Worm (Caenorhabditis elegans) whole organism, L3 larva: ENCODE measurements around the gene R11G1.1.

Experiments used
- ama-1 ChIP-seq: fragments of 150-350 bp; optimal IDR thresholded peaks from 2 replicates; lab custom pipeline; 2018
- ceh-16 ChIP-seq: sonication (generic microtip); optimal IDR thresholded peaks from 2 replicates; lab custom pipeline; 2017; ENCODE audit warnings: missing biosample characterization, missing genetic modification characterization
- ceh-82 ChIP-seq: fragments of 150-350 bp; optimal IDR thresholded peaks from 2 replicates; lab custom pipeline; 2014; ENCODE audit warnings: missing biosample characterization, missing genetic modification characterization
- ceh-9 ChIP-seq: sonication (generic microtip); optimal IDR thresholded peaks from 2 replicates; lab custom pipeline; 2018; ENCODE audit warnings: missing biosample characterization, missing genetic modification characterization
- egl-27 ChIP-seq: sonication (generic microtip); optimal IDR thresholded peaks from 4 replicates; lab custom pipeline; 2017; ENCODE audit warnings: missing biosample characterization, missing genetic modification reagents, missing genetic modification characterization
- egl-5 ChIP-seq: fragments of 150-350 bp; optimal IDR thresholded peaks from 2 replicates; lab custom pipeline; 2017; ENCODE audit warnings: missing biosample characterization, missing genetic modification reagents, missing genetic modification characterization, inconsistent platforms
- elt-2 ChIP-seq: sonication (generic microtip); optimal IDR thresholded peaks from 2 replicates; lab custom pipeline; 2016; ENCODE audit warnings: missing genetic modification reagents, mild to moderate bottlenecking, missing genetic modification characterization, missing compliant biosample characterization
- eor-1 ChIP-seq, 2 experiments: fragments of 150-350 bp; optimal IDR thresholded peaks; 2 replicates each; lab custom pipeline; 2014 to 2018; ENCODE audit warnings: missing biosample characterization in 2 of 2, missing genetic modification characterization in 2 of 2
- fkh-10 ChIP-seq: sonication (generic microtip); optimal IDR thresholded peaks from 2 replicates; lab custom pipeline; 2017; ENCODE audit warnings: missing biosample characterization, missing genetic modification reagents, missing genetic modification characterization
- fos-1 ChIP-seq: fragments of 150-350 bp; optimal IDR thresholded peaks from 2 replicates; lab custom pipeline; 2014; ENCODE audit warnings: missing biosample characterization, missing genetic modification characterization
- hmg-11 ChIP-seq: sonication (generic microtip); optimal IDR thresholded peaks from 2 replicates; lab custom pipeline; 2016; ENCODE audit warnings: missing genetic modification characterization, missing compliant biosample characterization
- jun-1 ChIP-seq: fragments of 150-350 bp; optimal IDR thresholded peaks from 2 replicates; lab custom pipeline; 2014; ENCODE audit warnings: missing biosample characterization, missing genetic modification reagents, missing genetic modification characterization
- lin-15B ChIP-seq: fragments of 150-350 bp; optimal IDR thresholded peaks from 2 replicates; lab custom pipeline; 2014; ENCODE audit warnings: missing biosample characterization, missing genetic modification characterization
- lin-39 ChIP-seq: fragments of 150-350 bp; optimal IDR thresholded peaks from 2 replicates; lab custom pipeline; 2018; ENCODE audit warnings: missing biosample characterization, missing genetic modification reagents, missing genetic modification characterization
- lsy-12 ChIP-seq: sonication (generic microtip); optimal IDR thresholded peaks from 2 replicates; lab custom pipeline; 2016; ENCODE audit warnings: mild to moderate bottlenecking, missing genetic modification characterization, missing compliant biosample characterization
- mdl-1 ChIP-seq: fragments of 150-350 bp; optimal IDR thresholded peaks from 2 replicates; lab custom pipeline; 2014; ENCODE audit warnings: missing biosample characterization, missing genetic modification characterization
- mml-1 ChIP-seq: fragments of 150-350 bp; sonication (generic microtip); optimal IDR thresholded peaks from 3 replicates; lab custom pipeline; 2014; ENCODE audit warnings: missing biosample characterization, missing genetic modification characterization
- nfya-1 ChIP-seq: sonication (generic microtip); optimal IDR thresholded peaks from 2 replicates; lab custom pipeline; 2017; ENCODE audit warnings: missing genetic modification characterization, mild to moderate bottlenecking, missing compliant biosample characterization, antibody characterized with exemption, moderate library complexity; ENCODE audit not compliant: insufficient read depth
- nhr-11 ChIP-seq: fragments of 150-350 bp; optimal IDR thresholded peaks from 2 replicates; lab custom pipeline; 2014; ENCODE audit warnings: missing biosample characterization, missing genetic modification characterization
- nhr-12 ChIP-seq: fragments of 150-350 bp; optimal IDR thresholded peaks from 2 replicates; lab custom pipeline; 2014; ENCODE audit warnings: missing biosample characterization, missing genetic modification characterization
- nhr-23 ChIP-seq: fragments of 150-350 bp; optimal IDR thresholded peaks from 2 replicates; lab custom pipeline; 2014; ENCODE audit warnings: missing biosample characterization, missing genetic modification reagents, missing genetic modification characterization
- nhr-237 ChIP-seq: fragments of 150-350 bp; optimal IDR thresholded peaks from 2 replicates; lab custom pipeline; 2014; ENCODE audit warnings: missing biosample characterization, missing genetic modification characterization
- nhr-25 ChIP-seq: sonication (generic microtip); optimal IDR thresholded peaks from 2 replicates; lab custom pipeline; 2017; ENCODE audit warnings: missing biosample characterization, missing genetic modification characterization
- nhr-28 ChIP-seq: fragments of 150-350 bp; optimal IDR thresholded peaks from 2 replicates; lab custom pipeline; 2014; ENCODE audit warnings: missing biosample characterization, missing genetic modification characterization
- nhr-43 ChIP-seq: sonication (generic microtip); optimal IDR thresholded peaks from 2 replicates; lab custom pipeline; 2016; ENCODE audit warnings: mild to moderate bottlenecking, missing genetic modification characterization, missing compliant biosample characterization; ENCODE audit not compliant: poor library complexity, severe bottlenecking
- nhr-77 ChIP-seq: fragments of 150-350 bp; optimal IDR thresholded peaks from 2 replicates; lab custom pipeline; 2014; ENCODE audit warnings: missing biosample characterization, missing genetic modification characterization
- pha-4 ChIP-seq: fragments of 150-350 bp; optimal IDR thresholded peaks from 2 replicates; lab custom pipeline; 2014; ENCODE audit warnings: missing biosample characterization, missing genetic modification reagents, missing genetic modification characterization
- pqm-1 ChIP-seq: fragments of 150-350 bp; optimal IDR thresholded peaks from 2 replicates; lab custom pipeline; 2017; ENCODE audit warnings: missing biosample characterization, missing genetic modification characterization, inconsistent platforms
- skn-1 ChIP-seq: fragments of 150-350 bp; optimal IDR thresholded peaks from 2 replicates; lab custom pipeline; 2014; ENCODE audit warnings: missing biosample characterization, missing genetic modification characterization
- snpc-4 ChIP-seq: fragments of 150-350 bp; optimal IDR thresholded peaks from 2 replicates; lab custom pipeline; 2014; ENCODE audit warnings: missing biosample characterization, missing genetic modification characterization
- tbx-2 ChIP-seq: sonication (generic microtip); optimal IDR thresholded peaks from 2 replicates; lab custom pipeline; 2016; ENCODE audit warnings: mild to moderate bottlenecking, missing genetic modification characterization, missing compliant biosample characterization
- unc-39 ChIP-seq: sonication (generic microtip); optimal IDR thresholded peaks from 4 replicates; lab custom pipeline; 2017; ENCODE audit warnings: missing biosample characterization, missing genetic modification characterization
- unc-62 ChIP-seq: fragments of 150-350 bp; sonication (generic microtip); optimal IDR thresholded peaks from 4 replicates; lab custom pipeline; 2014; ENCODE audit warnings: missing biosample characterization, missing genetic modification reagents, missing genetic modification characterization
- zag-1 ChIP-seq: fragments of 150-350 bp; optimal IDR thresholded peaks from 2 replicates; lab custom pipeline; 2014; ENCODE audit warnings: missing biosample characterization, missing genetic modification characterization
- ztf-11 ChIP-seq: fragments of 150-350 bp; optimal IDR thresholded peaks from 2 replicates; lab custom pipeline; 2014; ENCODE audit warnings: missing biosample characterization, missing genetic modification characterization
- ztf-4 ChIP-seq: fragments of 150-350 bp; optimal IDR thresholded peaks from 2 replicates; lab custom pipeline; 2014; ENCODE audit warnings: missing biosample characterization, missing genetic modification characterization

R11G1.1 gene

ce11 chrX:3659192-3659591, at the start of gene R11G1.1:
R11G1.1 (plus strand) TSS chrX:3659492.
- TF ChIP-seq nhr-43 (tag; lab: Kevin White, UChicago) = no peak
- TF ChIP-seq ceh-9 (tag; lab: Kevin White, UChicago) = no peak
- TF ChIP-seq pha-4 (tag; lab: Kevin White, UChicago) = no peak
- no peak for TF ChIP-seq lin-39 (tag; lab: Kevin White, UChicago)
- TF ChIP-seq snpc-4 (tag; lab: Kevin White, UChicago) = no peak
- TF ChIP-seq ama-1 (lab: Kevin White, UChicago) = no peak
- no peak for TF ChIP-seq ztf-4 (tag; lab: Kevin White, UChicago)
- TF ChIP-seq nhr-77 (tag; lab: Kevin White, UChicago) = no peak
- TF ChIP-seq mdl-1 (tag; lab: Kevin White, UChicago) = no peak
- no peak for TF ChIP-seq mml-1 (tag; lab: Kevin White, UChicago)
- TF ChIP-seq jun-1 (tag; lab: Kevin White, UChicago) = no peak
- no peak for TF ChIP-seq fkh-10 (GFP tag; lab: Kevin White, UChicago)
- TF ChIP-seq, all 47 proteins: peak for 0

ce11 chrX:3610442-3610841, 48.9 kb upstream of the R11G1.1 start:
- TF ChIP-seq fos-1 (no peak), ceh-16 (tag; lab: Kevin White, UChicago) (no peak), skn-1 (tag; lab: Kevin White, UChicago) (no peak), lsy-12 (tag; lab: Kevin White, UChicago) (no peak), nhr-23 (tag; lab: Kevin White, UChicago) (no peak), unc-62 (GFP tag; lab: Kevin White, UChicago) (no peak), fkh-10 (GFP tag; lab: Kevin White, UChicago) (no peak), lin-39 (tag; lab: Kevin White, UChicago) (no peak), jun-1 (tag; lab: Kevin White, UChicago) (no peak), nhr-11 (tag; lab: Kevin White, UChicago) (no peak), ztf-4 (tag; lab: Kevin White, UChicago) (no peak), nhr-12 (tag; lab: Kevin White, UChicago) (no peak)

- TF ChIP-seq nfya-1 = peak; percentile 9
- peak; percentile 34 for TF ChIP-seq pha-4 (tag; lab: Kevin White, UChicago)
- TF ChIP-seq elt-2 (tag; lab: Kevin White, UChicago) = peak; percentile 84
- peak; percentile 77 for TF ChIP-seq pqm-1
- no peak for TF ChIP-seq ceh-16 (tag; lab: Kevin White, UChicago)
- TF ChIP-seq lin-39 (tag; lab: Kevin White, UChicago) = no peak
- no peak for TF ChIP-seq skn-1 (tag; lab: Kevin White, UChicago)
- no peak for TF ChIP-seq nhr-11 (tag; lab: Kevin White, UChicago)
- TF ChIP-seq egl-27 (tag; lab: Kevin White, UChicago) = no peak
- TF ChIP-seq nhr-23 (tag; lab: Kevin White, UChicago) = no peak
- no peak for TF ChIP-seq ztf-11 (tag; lab: Kevin White, UChicago)
- no peak for TF ChIP-seq nhr-28 (tag; lab: Kevin White, UChicago)
Observed at ce11 chrX:3611042-3611623, 48.2 kb upstream of the R11G1.1 start, which contains the start of gene C18B2.5. C18B2.5 (minus strand) TSS chrX:3611092.

ce11 chrX:3611740-3612139, 47.6 kb upstream of the R11G1.1 start:
- TF ChIP-seq tbx-2 (tag; lab: Kevin White, UChicago) (no peak), nhr-237 (tag; lab: Kevin White, UChicago) (no peak), egl-5 (tag; lab: Kevin White, UChicago) (no peak)

ce11 chrX:3613665-3614064, 45.6 kb upstream of the R11G1.1 start:
- TF ChIP-seq lin-15B (no peak), nhr-237 (tag; lab: Kevin White, UChicago) (no peak), jun-1 (tag; lab: Kevin White, UChicago) (no peak), skn-1 (tag; lab: Kevin White, UChicago) (peak; percentile 28), pqm-1 (peak; percentile 76), elt-2 (tag; lab: Kevin White, UChicago) (peak; percentile 91), lsy-12 (tag; lab: Kevin White, UChicago) (no peak)

- TF ChIP-seq ceh-82 (tag; lab: Kevin White, UChicago) (no peak), lin-15B (no peak), mdl-1 (tag; lab: Kevin White, UChicago) (no peak), nhr-12 (tag; lab: Kevin White, UChicago) (no peak), zag-1 (tag; lab: Kevin White, UChicago) (no peak), eor-1 (tag; optimal IDR thresholded peaks at IDR 0.05; lab: Kevin White, UChicago) (no peak), unc-39 (tag; lab: Kevin White, UChicago) (no peak), egl-5 (tag; lab: Kevin White, UChicago) (no peak), nhr-25 (tag; lab: Kevin White, UChicago) (no peak), snpc-4 (tag; lab: Kevin White, UChicago) (no peak), hmg-11 (tag; lab: Kevin White, UChicago) (no peak)
Observed at ce11 chrX:3617218-3617617, 42.1 kb upstream of the R11G1.1 start, which contains the start of gene del-9. del-9 (minus strand) TSS chrX:3617318.
